Fruit fly (Drosophila melanogaster) whole organism, adult: ENCODE measurements around the gene nonC.

Experiments used
- CG33017 ChIP-seq: fragments of 200-800 bp; sonication (Bioruptor generic); optimal IDR thresholded peaks from 2 replicates; lab custom pipeline; 2018; ENCODE audit warnings: missing biosample characterization, mild to moderate bottlenecking, missing genetic modification characterization, moderate library complexity
- Clk ChIP-seq: fragments of 200-800 bp; sonication (Bioruptor generic); optimal IDR thresholded peaks from 2 replicates; lab custom pipeline; 2017; ENCODE audit warnings: missing biosample characterization, missing genetic modification characterization
- Crg-1 ChIP-seq: fragments of 200-800 bp; sonication (Bioruptor generic); optimal IDR thresholded peaks from 2 replicates; lab custom pipeline; 2016; ENCODE audit warnings: missing biosample characterization, missing genetic modification characterization
- Hr96 ChIP-seq: fragments of 200-800 bp; sonication (Bioruptor generic); optimal IDR thresholded peaks from 2 replicates; lab custom pipeline; 2016; ENCODE audit warnings: missing biosample characterization, missing genetic modification characterization
- Mnt ChIP-seq: fragments of 200-800 bp; sonication (Bioruptor generic); optimal IDR thresholded peaks from 2 replicates; lab custom pipeline; 2016; ENCODE audit warnings: missing biosample characterization, mild to moderate bottlenecking, missing genetic modification characterization
- bab1 ChIP-seq: fragments of 200-800 bp; sonication (Bioruptor generic); optimal IDR thresholded peaks from 3 replicates; lab custom pipeline; 2019; ENCODE audit warnings: missing biosample characterization, mild to moderate bottlenecking, missing genetic modification characterization, moderate library complexity
- cic ChIP-seq: fragments of 200-800 bp; sonication (Bioruptor generic); optimal IDR thresholded peaks from 2 replicates; lab custom pipeline; 2017; ENCODE audit warnings: missing biosample characterization, mild to moderate bottlenecking, missing genetic modification characterization, moderate library complexity
- cnc ChIP-seq, 2 experiments: fragments of >200 bp; optimal IDR thresholded peaks; 2 replicates each; lab custom pipeline; 2017
- kay ChIP-seq: fragments of 200-800 bp; sonication (Bioruptor generic); peaks from one replicate; lab custom pipeline; 2016; ENCODE audit warnings: missing biosample characterization, missing genetic modification characterization, borderline replicate concordance
- ovo ChIP-seq: fragments of 200-800 bp; sonication (Bioruptor generic); optimal IDR thresholded peaks from 2 replicates; lab custom pipeline; 2016; ENCODE audit warnings: missing biosample characterization, missing genetic modification characterization
- pad ChIP-seq: fragments of 200-800 bp; sonication (Bioruptor generic); optimal IDR thresholded peaks from 3 replicates; lab custom pipeline; 2017; ENCODE audit warnings: missing biosample characterization, missing genetic modification characterization, mild to moderate bottlenecking, moderate library complexity, missing genetic modification reagents
- toe ChIP-seq: fragments of 200-800 bp; sonication (Bioruptor generic); optimal IDR thresholded peaks from 2 replicates; lab custom pipeline; 2016; ENCODE audit warnings: missing biosample characterization, missing genetic modification characterization

- TF ChIP-seq toe (GFP tag; lab: Kevin White, UChicago) (no peak), ovo (GFP tag; lab: Kevin White, UChicago) (no peak), Hr96 (GFP tag; lab: Kevin White, UChicago) (no peak), kay (GFP tag; lab: Kevin White, UChicago) (no peak), Mnt (no peak), cic (GFP tag; lab: Kevin White, UChicago) (no peak), pad (no peak), bab1 (no peak), cnc (optimal IDR thresholded peaks at IDR 0.05; lab: Kevin White, UChicago) (no peak), Clk (GFP tag; lab: Kevin White, UChicago) (no peak), Crg-1 (GFP tag; lab: Kevin White, UChicago) (no peak), CG33017 (tag; lab: Kevin White, UChicago) (no peak)
Observed at dm6 chrX:6860413-6861089, 36.3 kb downstream of the nonC start.
